Worm (Caenorhabditis elegans): ENCODE data around the gene abhd-5.1.

ce11 chrV:4889976-4890479 lies 42.6 kb downstream of the abhd-5.1 start, which contains the start of gene T19H12.2:
- TF ChIP-seq ama-1 (optimal IDR thresholded peaks at IDR 0.05) (no peak), tbx-37 (GFP tag; conservative IDR thresholded peaks at IDR 0.05) (no peak), pes-1 (GFP tag; IDR thresholded peaks at IDR 0.05) (no peak), B0310.2 (tag; optimal IDR thresholded peaks at IDR 0.05) (no peak), hmbx-1 (tag; optimal IDR thresholded peaks at IDR 0.05) (no peak), flt-1 (GFP tag; IDR thresholded peaks at IDR 0.05) (no peak), sea-1 (GFP tag; conservative IDR thresholded peaks at IDR 0.05) (no peak), tbx-11 (GFP tag; IDR thresholded peaks at IDR 0.05) (no peak), ets-7 (tag; optimal IDR thresholded peaks at IDR 0.05) (no peak), ceh-36 (tag; optimal IDR thresholded peaks at IDR 0.05) (no peak), hnd-1 (tag; optimal IDR thresholded peaks at IDR 0.05) (no peak), aly-1 (tag; optimal IDR thresholded peaks at IDR 0.05) (no peak), F13C5.2 (tag; optimal IDR thresholded peaks at IDR 0.05) (no peak)

Data from whole organism, early embryonic.